Worm (Caenorhabditis elegans): ENCODE results near the gene unc-119.

DNA sequence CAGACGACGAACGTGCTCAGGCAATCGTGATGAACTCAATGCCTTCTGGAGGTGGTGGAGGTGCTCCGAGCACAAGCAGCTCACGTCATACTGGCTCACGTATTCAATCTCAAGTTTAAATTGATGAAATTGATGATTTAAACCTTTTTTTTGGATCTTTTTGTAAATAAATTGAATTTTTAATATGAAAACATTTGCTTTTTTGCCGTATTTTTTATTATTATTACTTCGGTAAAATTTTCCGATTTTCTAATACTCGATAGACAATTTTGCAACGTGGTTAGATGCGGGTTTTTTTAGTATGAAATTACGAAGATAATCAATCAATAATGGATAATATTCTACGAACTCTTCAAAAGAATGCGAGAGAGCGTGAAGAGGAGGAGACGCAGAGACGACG lies 44.5 kb upstream of the unc-119 start, which contains the start of gene oxi-1:
- TF ChIP-seq lsy-2 (tag; optimal IDR thresholded peaks at IDR 0.05) = no peak
- TF ChIP-seq Y48G9A.11 (GFP tag; IDR thresholded peaks at IDR 0.05) = no peak
- TF ChIP-seq hlh-30 (tag; optimal IDR thresholded peaks at IDR 0.05; ENCODE audit: insufficient read depth) = no peak
- TF ChIP-seq gei-8 (GFP tag; optimal IDR thresholded peaks at IDR 0.05) = no peak
- TF ChIP-seq daf-12 (tag; optimal IDR thresholded peaks at IDR 0.05) = no peak
- no peak for TF ChIP-seq unc-62 (GFP tag; optimal IDR thresholded peaks at IDR 0.05 in 1 of 2)
- TF ChIP-seq unc-62 (tag; optimal IDR thresholded peaks at IDR 0.05) = no peak
- TF ChIP-seq dpl-1 (GFP tag; optimal IDR thresholded peaks at IDR 0.05) = no peak
- TF ChIP-seq nhr-28 (tag; optimal IDR thresholded peaks at IDR 0.05) = no peak
- TF ChIP-seq zag-1 (tag; optimal IDR thresholded peaks at IDR 0.05) = no peak
- TF ChIP-seq fos-1 (tag; optimal IDR thresholded peaks at IDR 0.05) = no peak
- TF ChIP-seq ces-1 (GFP tag; optimal IDR thresholded peaks at IDR 0.05) = no peak
- TF ChIP-seq F44E2.7 (GFP tag; IDR thresholded peaks at IDR 0.05) = no peak
- TF ChIP-seq aha-1 (tag) = no peak
- TF ChIP-seq egl-27 (tag; optimal IDR thresholded peaks at IDR 0.05) = no peak
